Fruit fly (Drosophila melanogaster) Kc167 (cell line): ENCODE measurements around the gene Archease.

Experiments used
- Myc ChIP-seq: fragments of >200 bp; optimal IDR thresholded peaks from 2 replicates; lab custom pipeline; 2017; ENCODE audit warnings: missing external identifiers
- Sin3A ChIP-seq: fragments of >200 bp; optimal IDR thresholded peaks from 2 replicates; lab custom pipeline; 2018; ENCODE audit warnings: missing external identifiers
- insv ChIP-seq: fragments of >200 bp; optimal IDR thresholded peaks from 3 replicates; lab custom pipeline; 2018; ENCODE audit warnings: missing external identifiers
- psq ChIP-seq: fragments of >200 bp; optimal IDR thresholded peaks from 2 replicates; lab custom pipeline; 2017; ENCODE audit warnings: missing external identifiers
- ttk ChIP-seq: sonication (Bioruptor generic); optimal IDR thresholded peaks from 2 replicates; lab custom pipeline; 2017; ENCODE audit warnings: missing external identifiers

DNA sequence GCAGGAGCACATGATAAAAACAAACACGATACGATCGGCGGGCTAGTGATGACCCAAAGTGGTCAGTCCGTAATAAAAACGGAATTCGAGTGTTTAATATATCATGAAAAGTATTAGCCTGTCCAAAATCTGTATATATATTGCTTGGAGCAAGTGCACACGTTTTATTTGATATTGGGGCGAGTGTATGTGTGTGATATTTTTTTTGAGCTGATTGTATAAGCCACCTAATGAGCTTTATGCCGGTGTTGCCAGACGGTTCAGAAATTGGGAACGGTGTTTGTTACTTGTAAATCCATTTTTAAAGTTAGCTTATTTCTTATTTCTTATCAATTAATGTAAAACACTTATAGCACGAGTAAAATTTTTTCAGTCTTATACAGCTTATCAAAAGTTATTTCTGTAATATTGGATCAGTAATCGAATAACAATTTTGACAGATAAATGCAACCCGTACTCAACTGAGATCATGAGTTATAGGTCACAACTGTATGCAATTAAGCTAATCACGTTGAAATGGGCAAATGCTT, 5.2 kb downstream of the Archease start:
- no peak for TF ChIP-seq insv (lab: Kevin White, UChicago)
- TF ChIP-seq psq (lab: Kevin White, UChicago), result no peak
- TF ChIP-seq Sin3A (lab: Kevin White, UChicago), result no peak
- no peak for TF ChIP-seq Myc (lab: Kevin White, UChicago)
- TF ChIP-seq ttk, result no peak
